Comparison of ENCODE assay signal across 1 fruit fly cellular context in the genomic region with DNA sequence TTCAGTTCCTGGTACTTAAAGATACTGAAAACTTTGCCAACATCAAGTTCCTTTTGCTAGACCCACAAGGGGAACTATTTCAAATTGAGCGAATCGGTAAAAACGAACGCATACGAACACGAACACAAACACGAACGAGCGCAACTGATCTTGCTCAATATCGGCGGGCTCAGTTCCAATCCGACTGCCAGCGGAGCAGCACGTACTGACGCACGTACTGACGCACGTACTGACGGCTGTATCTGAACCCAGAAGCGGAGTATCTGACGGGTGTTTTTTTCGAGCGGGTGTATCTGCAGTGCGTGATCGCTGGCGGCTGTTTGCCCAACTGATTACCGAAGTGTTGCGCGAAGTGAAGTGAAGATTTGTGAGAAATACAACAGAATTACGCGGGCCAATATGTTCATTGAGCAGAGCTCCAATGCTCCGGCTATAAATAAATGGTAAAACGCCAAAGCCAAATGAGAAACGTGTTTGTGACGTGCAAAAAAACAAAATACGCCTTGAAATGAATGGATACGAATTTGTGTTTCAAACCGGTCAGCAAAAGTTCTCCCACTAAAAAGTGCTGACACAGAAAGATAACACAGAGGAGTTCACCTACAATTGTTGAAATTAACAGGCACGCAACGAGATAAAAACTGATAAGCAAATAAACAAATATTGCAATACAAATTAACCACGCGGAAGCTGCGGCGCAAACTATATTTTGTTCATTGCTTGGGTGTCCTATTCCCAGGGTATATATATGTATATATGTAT.
TF ChIP-seq lines count a peak whose summit lies in the region.

No protein-coding gene starts in this region.

TF ChIP-seq in whole organism, embryonic, 481 proteins besides CTCF, POLR2A, EP300 and RAD21 (continued from another document):
- TF ChIP-seq jumu (GFP tag; optimal IDR thresholded peaks at IDR 0.05; lab: Kevin White, UChicago) (no peak), Meics (GFP tag; optimal IDR thresholded peaks at IDR 0.05; lab: Kevin White, UChicago) (peak; percentile 14), CG7357 (GFP tag; IDR thresholded peaks at IDR 0.05; lab: Robert Waterston, UW) (no peak), CG31365 (tag; optimal IDR thresholded peaks at IDR 0.05; lab: Kevin White, UChicago) (no peak), ERR (GFP tag; optimal IDR thresholded peaks at IDR 0.05; lab: Kevin White, UChicago) (peak; percentile 10), Gsc (GFP tag; IDR thresholded peaks at IDR 0.05; lab: Robert Waterston, UW) (no peak), gcm (GFP tag; optimal IDR thresholded peaks at IDR 0.05; lab: Kevin White, UChicago) (peak; percentile 62), dmrt11E (tag; optimal IDR thresholded peaks at IDR 0.05; lab: Kevin White, UChicago) (no peak), Dip3 (GFP tag; optimal IDR thresholded peaks at IDR 0.05; lab: Kevin White, UChicago) (no peak), fu2 (GFP tag; optimal IDR thresholded peaks at IDR 0.05; lab: Kevin White, UChicago) (no peak), CG2202 (tag; optimal IDR thresholded peaks at IDR 0.05; lab: Kevin White, UChicago) (no peak), CG15269 (tag; optimal IDR thresholded peaks at IDR 0.05; lab: Kevin White, UChicago) (peak; percentile 49), Adf1 (GFP tag; IDR thresholded peaks at IDR 0.05; lab: Robert Waterston, UW) (peak; percentile 58; the same call in 1 of the 2 replicates), CG1602 (GFP tag; optimal IDR thresholded peaks at IDR 0.05; lab: Kevin White, UChicago) (no peak), Blimp-1 (GFP tag; optimal IDR thresholded peaks at IDR 0.05; lab: Kevin White, UChicago) (no peak), E2f2 (GFP tag; IDR thresholded peaks at IDR 0.05; lab: Robert Waterston, UW) (peak; percentile 29; the same call in 1 of the 2 replicates), eyg (GFP tag; optimal IDR thresholded peaks at IDR 0.05; lab: Kevin White, UChicago) (no peak), kni (GFP tag; optimal IDR thresholded peaks at IDR 0.05; lab: Kevin White, UChicago) (peak; percentile 50), bcd (GFP tag; optimal IDR thresholded peaks at IDR 0.05; lab: Kevin White, UChicago) (no peak), PHDP (tag; optimal IDR thresholded peaks at IDR 0.05; lab: Kevin White, UChicago) (peak; percentile 23), jigr1 (GFP tag; IDR thresholded peaks at IDR 0.05; lab: Robert Waterston, UW) (no peak), ewg (GFP tag; optimal IDR thresholded peaks at IDR 0.05; lab: Kevin White, UChicago) (no peak), Elba2 (GFP tag; optimal IDR thresholded peaks at IDR 0.05; lab: Kevin White, UChicago) (no peak), Rfx (GFP tag; IDR thresholded peaks at IDR 0.05; lab: Robert Waterston, UW) (peak; percentile 55), onecut (GFP tag; IDR thresholded peaks at IDR 0.05; lab: Robert Waterston, UW) (no peak), CG5245 (GFP tag; optimal IDR thresholded peaks at IDR 0.05; lab: Kevin White, UChicago) (no peak), CG30431 (GFP tag; optimal IDR thresholded peaks at IDR 0.05; lab: Kevin White, UChicago) (no peak), CG3847 (GFP tag; IDR thresholded peaks at IDR 0.05; lab: Robert Waterston, UW) (no peak), CG6272 (GFP tag; IDR thresholded peaks at IDR 0.05; lab: Robert Waterston, UW) (no peak), HLH54F (GFP tag; optimal IDR thresholded peaks at IDR 0.05; lab: Kevin White, UChicago) (no peak), CrebB (tag; optimal IDR thresholded peaks at IDR 0.05; lab: Kevin White, UChicago) (peak; percentile 70), CG32772 (GFP tag; IDR thresholded peaks at IDR 0.05; lab: Robert Waterston, UW) (no peak), ham (GFP tag; IDR thresholded peaks at IDR 0.05; lab: Robert Waterston, UW) (no peak; the same call in 1 of the 2 replicates), CG1529 (GFP tag; optimal IDR thresholded peaks at IDR 0.05; lab: Kevin White, UChicago) (peak; percentile 4), CG30403 (GFP tag; optimal IDR thresholded peaks at IDR 0.05; lab: Kevin White, UChicago) (no peak), CG7786 (GFP tag; optimal IDR thresholded peaks at IDR 0.05; lab: Kevin White, UChicago) (no peak), CG8478 (optimal IDR thresholded peaks at IDR 0.05; lab: Kevin White, UChicago) (no peak), CG17829 (tag; optimal IDR thresholded peaks at IDR 0.05; lab: Kevin White, UChicago) (peak; percentile 45)
